Worm (Caenorhabditis elegans): ENCODE data around the gene R02F2.6.

- TF ChIP-seq tbx-11 (GFP tag; IDR thresholded peaks at IDR 0.05) (no peak), ama-1 (optimal IDR thresholded peaks at IDR 0.05) (no peak), hmbx-1 (tag; optimal IDR thresholded peaks at IDR 0.05) (no peak), tra-4 (tag; optimal IDR thresholded peaks at IDR 0.05) (no peak)
These were observed 43.2 kb upstream of the R02F2.6 start, which contains the start of gene D1044.4 for ce11 chrIII:5521930-5522329.
